Worm (Caenorhabditis elegans) whole organism, early embryonic: Measurements from ENCODE around the gene aak-1.

Experiments
- B0310.2 ChIP-seq: sonication (generic microtip); optimal IDR thresholded peaks from 2 replicates; lab custom pipeline; 2016; ENCODE audit warnings: mild to moderate bottlenecking, missing genetic modification characterization, missing compliant biosample characterization
- F13C5.2 ChIP-seq: sonication (generic microtip); optimal IDR thresholded peaks from 2 replicates; lab custom pipeline; 2017; ENCODE audit warnings: mild to moderate bottlenecking, missing genetic modification characterization, inconsistent platforms, missing compliant biosample characterization
- aly-1 ChIP-seq: sonication (generic microtip); optimal IDR thresholded peaks from 2 replicates; lab custom pipeline; 2016; ENCODE audit warnings: missing genetic modification characterization, missing compliant biosample characterization
- ceh-13 ChIP-seq: fragments of 200-800 bp; sonication (Bioruptor generic); optimal IDR thresholded peaks from 2 replicates; lab custom pipeline; 2018; ENCODE audit warnings: mild to moderate bottlenecking, missing genetic modification characterization, missing compliant biosample characterization
- ceh-36 ChIP-seq: sonication (generic microtip); optimal IDR thresholded peaks from 2 replicates; lab custom pipeline; 2016; ENCODE audit warnings: missing genetic modification characterization, inconsistent platforms, missing compliant biosample characterization
- ets-7 ChIP-seq: sonication (generic microtip); optimal IDR thresholded peaks from 2 replicates; lab custom pipeline; 2016; ENCODE audit warnings: missing genotype, missing genetic modification characterization, missing compliant biosample characterization
- flt-1 ChIP-seq: fragments of 200-800 bp; sonication (Bioruptor generic); IDR thresholded peaks from 2 replicates; pipeline ENCODE4 v1.3.6; 2022; ENCODE audit warnings: missing genetic modification characterization, missing compliant biosample characterization
- hmbx-1 ChIP-seq: sonication (generic microtip); optimal IDR thresholded peaks from 2 replicates; lab custom pipeline; 2016; ENCODE audit warnings: mild to moderate bottlenecking, missing genetic modification characterization, missing compliant biosample characterization
- hmg-4 ChIP-seq: fragments of 200-800 bp; sonication (Bioruptor generic); optimal IDR thresholded peaks from 2 replicates; lab custom pipeline; 2018; ENCODE audit warnings: mild to moderate bottlenecking, missing genetic modification characterization, missing compliant biosample characterization
- hnd-1 ChIP-seq: sonication (generic microtip); optimal IDR thresholded peaks from 2 replicates; lab custom pipeline; 2016; ENCODE audit warnings: missing genetic modification characterization, missing compliant biosample characterization
- pes-1 ChIP-seq: fragments of 200-800 bp; sonication (Bioruptor generic); IDR thresholded peaks from 2 replicates; pipeline ENCODE4 v1.3.6; 2022; ENCODE audit warnings: missing genetic modification reagents, missing genetic modification characterization, missing compliant biosample characterization
- scrt-1 ChIP-seq: fragments of 200-800 bp; sonication (Bioruptor generic); IDR thresholded peaks from 2 replicates; pipeline ENCODE4 v1.3.6; 2022; ENCODE audit warnings: missing genetic modification characterization, missing compliant biosample characterization
- sea-1 ChIP-seq: fragments of 200-800 bp; sonication (Bioruptor generic); conservative IDR thresholded peaks from 2 replicates; pipeline ENCODE4 v1.3.6; 2022; ENCODE audit warnings: missing genetic modification characterization, missing compliant biosample characterization
- tbx-11 ChIP-seq: fragments of 200-800 bp; sonication (Bioruptor generic); IDR thresholded peaks from 2 replicates; pipeline ENCODE4 v1.3.6; 2022; ENCODE audit warnings: missing genetic modification characterization, missing compliant biosample characterization
- tbx-37 ChIP-seq: fragments of 200-800 bp; sonication (Bioruptor generic); conservative IDR thresholded peaks from 2 replicates; pipeline ENCODE4 v1.3.6; 2022; ENCODE audit warnings: missing genetic modification reagents, missing genetic modification characterization, missing compliant biosample characterization
- tra-4 ChIP-seq: sonication (generic microtip); optimal IDR thresholded peaks from 2 replicates; lab custom pipeline; 2017; ENCODE audit warnings: missing genetic modification characterization, missing compliant biosample characterization

The aak-1 gene

DNA sequence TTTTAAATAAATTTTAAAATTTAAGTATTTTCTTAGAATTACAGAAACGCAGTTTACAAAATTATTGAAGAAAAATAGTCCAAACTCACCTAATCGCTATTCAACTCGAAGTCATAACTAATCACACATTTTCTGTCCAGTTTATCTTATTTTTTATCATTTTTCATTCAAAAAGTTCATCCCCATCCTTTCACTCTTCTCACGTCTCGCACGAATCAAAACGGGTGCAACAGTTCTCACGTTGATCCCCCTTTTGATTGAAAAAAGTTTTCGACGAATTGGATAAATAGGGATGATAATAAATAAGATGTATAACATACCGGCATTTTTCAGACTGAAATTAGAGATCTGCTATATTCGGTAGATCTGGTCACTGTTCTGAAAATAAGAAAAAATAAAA, 51.2 kb downstream of the aak-1 start:
- TF ChIP-seq ceh-36 (tag; lab: Kevin White, UChicago), result no peak
- TF ChIP-seq ets-7 (tag; lab: Kevin White, UChicago), result no peak
- no peak for TF ChIP-seq aly-1
- no peak for TF ChIP-seq sea-1
- TF ChIP-seq tbx-37 (GFP tag; lab: Robert Waterston, UW), result no peak
- no peak for TF ChIP-seq hmbx-1 (tag; lab: Kevin White, UChicago)
- TF ChIP-seq hnd-1 (tag; lab: Kevin White, UChicago), result no peak
- no peak for TF ChIP-seq tbx-11 (GFP tag; lab: Robert Waterston, UW)
- no peak for TF ChIP-seq hmg-4 (GFP tag; lab: Kevin White, UChicago)
- no peak for TF ChIP-seq F13C5.2 (tag; lab: Kevin White, UChicago)
- no peak for TF ChIP-seq scrt-1
- no peak for TF ChIP-seq ceh-13 (GFP tag; lab: Kevin White, UChicago)
- no peak for TF ChIP-seq tra-4 (tag; lab: Kevin White, UChicago)
- TF ChIP-seq B0310.2 (tag; lab: Kevin White, UChicago), result no peak
- TF ChIP-seq pes-1 (GFP tag; lab: Robert Waterston, UW), result no peak
- TF ChIP-seq flt-1 (GFP tag; lab: Robert Waterston, UW), result no peak
